Worm (Caenorhabditis elegans) whole organism, L2 larva: Measurements from ENCODE around the gene clc-33.

Experiments
- alr-1 ChIP-seq: fragments of 150-350 bp; optimal IDR thresholded peaks from 2 replicates; lab custom pipeline; 2014; ENCODE audit warnings: missing biosample characterization, missing genetic modification characterization
- ama-1 ChIP-seq: fragments of 150-350 bp; optimal IDR thresholded peaks from 2 replicates; lab custom pipeline; 2018; ENCODE audit warnings: inconsistent platforms
- elt-3 ChIP-seq: sonication (generic microtip); optimal IDR thresholded peaks from 2 replicates; lab custom pipeline; 2017; ENCODE audit warnings: missing biosample characterization, missing genetic modification characterization
- lin-39 ChIP-seq: fragments of 150-350 bp; optimal IDR thresholded peaks from 2 replicates; lab custom pipeline; 2014; ENCODE audit warnings: missing biosample characterization, missing genetic modification reagents, missing genetic modification characterization
- mbf-1 ChIP-seq: sonication (generic microtip); optimal IDR thresholded peaks from 2 replicates; lab custom pipeline; 2017; ENCODE audit warnings: missing biosample characterization, missing genetic modification characterization
- nhr-11 ChIP-seq: fragments of 150-350 bp; optimal IDR thresholded peaks from 2 replicates; lab custom pipeline; 2014; ENCODE audit warnings: missing biosample characterization, missing genetic modification characterization
- unc-39 ChIP-seq: fragments of 150-350 bp; optimal IDR thresholded peaks from 2 replicates; lab custom pipeline; 2014; ENCODE audit warnings: missing biosample characterization, missing genetic modification characterization

ce11 chrII:821514-821913 lies 18.7 kb upstream of the clc-33 start, which contains the start of gene F46F5.8:
- TF ChIP-seq elt-3 (tag; lab: Kevin White, UChicago) (no peak), alr-1 (tag; lab: Kevin White, UChicago) (no peak), ama-1 (lab: Kevin White, UChicago) (no peak), unc-39 (tag; lab: Kevin White, UChicago) (no peak), nhr-11 (no peak), mbf-1 (tag; lab: Kevin White, UChicago) (no peak), lin-39 (tag; lab: Kevin White, UChicago) (no peak)
